ENCODE assay signal across 1 fruit fly cellular context in genomic region chr3R:15974235-15974634, dm6.
TF ChIP-seq lines count a peak whose summit lies in the region.

No protein-coding gene starts in this region.

TF ChIP-seq in whole organism, embryonic, 481 proteins besides CTCF, POLR2A, EP300 and RAD21 (continued from another document and continues in another):
- peak; percentile 68 for TF ChIP-seq gcm (GFP tag; optimal IDR thresholded peaks at IDR 0.05; lab: Kevin White, UChicago)
- TF ChIP-seq ewg (GFP tag; optimal IDR thresholded peaks at IDR 0.05; lab: Kevin White, UChicago) = peak; percentile 32
- TF ChIP-seq B-H1 (GFP tag; IDR thresholded peaks at IDR 0.05; lab: Robert Waterston, UW) = no peak
- TF ChIP-seq Vsx1 (GFP tag; optimal IDR thresholded peaks at IDR 0.05; lab: Kevin White, UChicago) = peak; percentile 61
- no peak for TF ChIP-seq ranshi (GFP tag; IDR thresholded peaks at IDR 0.05; lab: Robert Waterston, UW)
- TF ChIP-seq wor (GFP tag; IDR thresholded peaks at IDR 0.05; lab: Robert Waterston, UW) = no peak
- no peak for TF ChIP-seq bbx (GFP tag; IDR thresholded peaks at IDR 0.05; lab: Robert Waterston, UW; ENCODE audit: partially characterized antibody)
- TF ChIP-seq pita (GFP tag; optimal IDR thresholded peaks at IDR 0.05; lab: Kevin White, UChicago) = no peak
- TF ChIP-seq sqz (GFP tag; optimal IDR thresholded peaks at IDR 0.05; lab: Kevin White, UChicago) = peak; percentile 68
- no peak for TF ChIP-seq CG9797 (GFP tag; optimal IDR thresholded peaks at IDR 0.05; lab: Kevin White, UChicago)
- TF ChIP-seq CG14441 (GFP tag; IDR thresholded peaks at IDR 0.05; lab: Robert Waterston, UW) = no peak
- no peak for TF ChIP-seq Dfd (GFP tag; optimal IDR thresholded peaks at IDR 0.05; lab: Kevin White, UChicago)
- TF ChIP-seq CG3065 (GFP tag; optimal IDR thresholded peaks at IDR 0.05; lab: Kevin White, UChicago) = peak; percentile 6
- peak; percentile 82 for TF ChIP-seq bcd (GFP tag; optimal IDR thresholded peaks at IDR 0.05; lab: Kevin White, UChicago)
- peak; percentile 47 to 91 for TF ChIP-seq Hr51 (GFP tag; optimal IDR thresholded peaks at IDR 0.05; lab: Kevin White, UChicago)
- TF ChIP-seq gsb-n (tag; optimal IDR thresholded peaks at IDR 0.05; lab: Kevin White, UChicago) = peak; percentile 66
- no peak for TF ChIP-seq CG7745 (tag; optimal IDR thresholded peaks at IDR 0.05; lab: Kevin White, UChicago)
- TF ChIP-seq NK7.1 (GFP tag; optimal IDR thresholded peaks at IDR 0.05; lab: Kevin White, UChicago) = peak; percentile 64
- TF ChIP-seq pnt (GFP tag; optimal IDR thresholded peaks at IDR 0.05; lab: Kevin White, UChicago) = peak; percentile 78
- TF ChIP-seq CG18619 (GFP tag; optimal IDR thresholded peaks at IDR 0.05; lab: Kevin White, UChicago) = peak; percentile 74
- no peak for TF ChIP-seq CG32767 (GFP tag; IDR thresholded peaks at IDR 0.05; lab: Robert Waterston, UW)
- TF ChIP-seq GATAe (GFP tag; conservative IDR thresholded peaks at IDR 0.05; lab: Robert Waterston, UW) = no peak
- TF ChIP-seq CG11456 (GFP tag; IDR thresholded peaks at IDR 0.05; lab: Robert Waterston, UW) = no peak
- peak; percentile 54 for TF ChIP-seq kay (GFP tag; optimal IDR thresholded peaks at IDR 0.05; lab: Kevin White, UChicago)
- peak; percentile 27 for TF ChIP-seq CG3838 (GFP tag; optimal IDR thresholded peaks at IDR 0.05; lab: Kevin White, UChicago)
- TF ChIP-seq CG1647 (GFP tag; optimal IDR thresholded peaks at IDR 0.05; lab: Kevin White, UChicago) = peak; percentile 58
- TF ChIP-seq CG32772 (GFP tag; IDR thresholded peaks at IDR 0.05; lab: Robert Waterston, UW) = no peak
- no peak for TF ChIP-seq CG3995 (GFP tag; optimal IDR thresholded peaks at IDR 0.05; lab: Kevin White, UChicago)
- peak; percentile 70 for TF ChIP-seq Atf-2 (GFP tag; optimal IDR thresholded peaks at IDR 0.05; lab: Kevin White, UChicago)
- TF ChIP-seq Dip2 (GFP tag; IDR thresholded peaks at IDR 0.05; lab: Robert Waterston, UW) = no peak
- TF ChIP-seq CG7786 (GFP tag; optimal IDR thresholded peaks at IDR 0.05; lab: Kevin White, UChicago) = peak; percentile 79
- TF ChIP-seq CG1832 (GFP tag; optimal IDR thresholded peaks at IDR 0.05; lab: Kevin White, UChicago) = no peak
- peak; percentile 85 for TF ChIP-seq Chrac-16 (GFP tag; optimal IDR thresholded peaks at IDR 0.05; lab: Kevin White, UChicago)
- TF ChIP-seq mam (GFP tag; optimal IDR thresholded peaks at IDR 0.05; lab: Kevin White, UChicago) = peak; percentile 77
- TF ChIP-seq Adf1 (GFP tag; IDR thresholded peaks at IDR 0.05; lab: Robert Waterston, UW) = no peak
- peak; percentile 91 for TF ChIP-seq CG2678 (tag; optimal IDR thresholded peaks at IDR 0.05; lab: Kevin White, UChicago)
- no peak for TF ChIP-seq Drgx (GFP tag; IDR thresholded peaks at IDR 0.05; lab: Robert Waterston, UW)
- no peak for TF ChIP-seq Aef1 (GFP tag; IDR thresholded peaks at IDR 0.05; lab: Robert Waterston, UW)
- no peak for TF ChIP-seq Dbx (GFP tag; IDR thresholded peaks at IDR 0.05; lab: Robert Waterston, UW)
- peak; percentile 71 for TF ChIP-seq Mes4 (GFP tag; optimal IDR thresholded peaks at IDR 0.05; lab: Kevin White, UChicago)
- peak; percentile 56 for TF ChIP-seq CG15011 (GFP tag; optimal IDR thresholded peaks at IDR 0.05; lab: Kevin White, UChicago)
- peak; percentile 48 for TF ChIP-seq CG12236 (GFP tag; optimal IDR thresholded peaks at IDR 0.05; lab: Kevin White, UChicago)
- no peak for TF ChIP-seq dan (GFP tag; IDR thresholded peaks at IDR 0.05; lab: Robert Waterston, UW)
- TF ChIP-seq CG6854 (GFP tag; optimal IDR thresholded peaks at IDR 0.05; lab: Kevin White, UChicago) = peak; percentile 66
- no peak for TF ChIP-seq CG8765 (GFP tag; IDR thresholded peaks at IDR 0.05; lab: Robert Waterston, UW)
- TF ChIP-seq abd-A (tag; optimal IDR thresholded peaks at IDR 0.05; lab: Kevin White, UChicago) = no peak
- no peak for TF ChIP-seq CG9215 (GFP tag; IDR thresholded peaks at IDR 0.05; lab: Robert Waterston, UW)
- peak; percentile 74 for TF ChIP-seq jumu (GFP tag; optimal IDR thresholded peaks at IDR 0.05; lab: Kevin White, UChicago)
- no peak for TF ChIP-seq fd102C (GFP tag; optimal IDR thresholded peaks at IDR 0.05; lab: Kevin White, UChicago)
- no peak for TF ChIP-seq pfk (GFP tag; optimal IDR thresholded peaks at IDR 0.05; lab: Kevin White, UChicago)
- no peak for TF ChIP-seq CG7372 (GFP tag; IDR thresholded peaks at IDR 0.05; lab: Robert Waterston, UW)
- TF ChIP-seq mld (GFP tag; IDR thresholded peaks at IDR 0.05; lab: Robert Waterston, UW; ENCODE audit: partially characterized antibody) = no peak
- TF ChIP-seq scrt (GFP tag; optimal IDR thresholded peaks at IDR 0.05; lab: Kevin White, UChicago) = peak; percentile 57
- peak; percentile 80 for TF ChIP-seq Blimp-1 (GFP tag; optimal IDR thresholded peaks at IDR 0.05; lab: Kevin White, UChicago)
- TF ChIP-seq CG10543 (GFP tag; optimal IDR thresholded peaks at IDR 0.05; lab: Kevin White, UChicago) = no peak
- TF ChIP-seq nom (GFP tag; optimal IDR thresholded peaks at IDR 0.05; lab: Kevin White, UChicago) = no peak
- peak; percentile 65 for TF ChIP-seq jing (GFP tag; optimal IDR thresholded peaks at IDR 0.05; lab: Kevin White, UChicago)
- no peak for TF ChIP-seq CG17912 (GFP tag; optimal IDR thresholded peaks at IDR 0.05; lab: Kevin White, UChicago)
- peak; percentile 61 for TF ChIP-seq Max (GFP tag; optimal IDR thresholded peaks at IDR 0.05; lab: Kevin White, UChicago)
- no peak for TF ChIP-seq CG4730 (GFP tag; IDR thresholded peaks at IDR 0.05; lab: Robert Waterston, UW)
- no peak for TF ChIP-seq E2f1 (GFP tag; IDR thresholded peaks at IDR 0.05; lab: Robert Waterston, UW)
- no peak for TF ChIP-seq Trl (optimal IDR thresholded peaks at IDR 0.05; lab: Kevin White, UChicago)
- TF ChIP-seq Trl (GFP tag; optimal IDR thresholded peaks at IDR 0.05; lab: Kevin White, UChicago) = peak; percentile 6
- no peak for TF ChIP-seq unc-4 (GFP tag; IDR thresholded peaks at IDR 0.05; lab: Robert Waterston, UW; ENCODE audit: partially characterized antibody)
- peak; percentile 38 for TF ChIP-seq ac (GFP tag; optimal IDR thresholded peaks at IDR 0.05; lab: Kevin White, UChicago)
- peak; percentile 69 for TF ChIP-seq da (GFP tag; optimal IDR thresholded peaks at IDR 0.05; lab: Kevin White, UChicago)
- peak; percentile 57 for TF ChIP-seq p53 (GFP tag; optimal IDR thresholded peaks at IDR 0.05; lab: Kevin White, UChicago)
- peak; percentile 81 for TF ChIP-seq chif (GFP tag; optimal IDR thresholded peaks at IDR 0.05; lab: Kevin White, UChicago)
- peak; percentile 73; the same call in 2 of the 3 replicates for TF ChIP-seq CG11093 (GFP tag; IDR thresholded peaks at IDR 0.05; lab: Robert Waterston, UW)
- TF ChIP-seq Dll (GFP tag; IDR thresholded peaks at IDR 0.05; lab: Robert Waterston, UW; ENCODE audit: partially characterized antibody) = no peak
- TF ChIP-seq pros (GFP tag; optimal IDR thresholded peaks at IDR 0.05; lab: Kevin White, UChicago) = no peak
- peak; percentile 82 for TF ChIP-seq Meics (GFP tag; optimal IDR thresholded peaks at IDR 0.05; lab: Kevin White, UChicago)
- TF ChIP-seq CG1024 (GFP tag; IDR thresholded peaks at IDR 0.05; lab: Robert Waterston, UW) = no peak
- TF ChIP-seq so (GFP tag; IDR thresholded peaks at IDR 0.05; lab: Robert Waterston, UW) = no peak
- TF ChIP-seq run (tag; optimal IDR thresholded peaks at IDR 0.05; lab: Kevin White, UChicago) = peak; percentile 61
- no peak for TF ChIP-seq otp (GFP tag; IDR thresholded peaks at IDR 0.05; lab: Robert Waterston, UW)
- TF ChIP-seq danr (GFP tag; IDR thresholded peaks at IDR 0.05; lab: Robert Waterston, UW) = no peak
- no peak for TF ChIP-seq dimm (GFP tag; IDR thresholded peaks at IDR 0.05; lab: Robert Waterston, UW)
- TF ChIP-seq caup (GFP tag; optimal IDR thresholded peaks at IDR 0.05; lab: Kevin White, UChicago; ENCODE audit: severe bottlenecking) = peak; percentile 67
- TF ChIP-seq CG30403 (GFP tag; optimal IDR thresholded peaks at IDR 0.05; lab: Kevin White, UChicago) = peak; percentile 90
- peak; percentile 78 for TF ChIP-seq Hsf (GFP tag; optimal IDR thresholded peaks at IDR 0.05; lab: Kevin White, UChicago)
- no peak for TF ChIP-seq hth (optimal IDR thresholded peaks at IDR 0.05; lab: Kevin White, UChicago)
- TF ChIP-seq CG43689 (GFP tag; IDR thresholded peaks at IDR 0.05; lab: Robert Waterston, UW) = no peak
- no peak for TF ChIP-seq toy (GFP tag; IDR thresholded peaks at IDR 0.05; lab: Robert Waterston, UW)
- peak; percentile 84 for TF ChIP-seq PHDP (tag; optimal IDR thresholded peaks at IDR 0.05; lab: Kevin White, UChicago)
- TF ChIP-seq NFAT (GFP tag; IDR thresholded peaks at IDR 0.05; lab: Robert Waterston, UW) = no peak
- no peak for TF ChIP-seq CG4360 (GFP tag; IDR thresholded peaks at IDR 0.05; lab: Robert Waterston, UW)
- TF ChIP-seq sug (tag; optimal IDR thresholded peaks at IDR 0.05; lab: Kevin White, UChicago) = peak; percentile 61
- TF ChIP-seq ham (GFP tag; IDR thresholded peaks at IDR 0.05; lab: Robert Waterston, UW) = no peak
- TF ChIP-seq dysf (GFP tag; IDR thresholded peaks at IDR 0.05; lab: Robert Waterston, UW) = no peak
- no peak for TF ChIP-seq Tbp (GFP tag; optimal IDR thresholded peaks at IDR 0.05; lab: Kevin White, UChicago)
- TF ChIP-seq CG34422 (GFP tag; IDR thresholded peaks at IDR 0.05; lab: Robert Waterston, UW) = no peak
- peak; percentile 94 for TF ChIP-seq Med (GFP tag; lab: Kevin White, UChicago)
- peak; percentile 79 for TF ChIP-seq NfI (GFP tag; optimal IDR thresholded peaks at IDR 0.05; lab: Kevin White, UChicago)
- TF ChIP-seq B-H2 (GFP tag; optimal IDR thresholded peaks at IDR 0.05; lab: Kevin White, UChicago) = peak; percentile 61
- no peak for TF ChIP-seq row (GFP tag; IDR thresholded peaks at IDR 0.05; lab: Robert Waterston, UW)
- TF ChIP-seq CG6272 (GFP tag; IDR thresholded peaks at IDR 0.05; lab: Robert Waterston, UW) = peak; percentile 73
- peak; percentile 67 for TF ChIP-seq CG12299 (tag; optimal IDR thresholded peaks at IDR 0.05; lab: Kevin White, UChicago)
- TF ChIP-seq crc (GFP tag; optimal IDR thresholded peaks at IDR 0.05; lab: Kevin White, UChicago) = peak; percentile 71
- peak; percentile 71 for TF ChIP-seq fd64A (GFP tag; optimal IDR thresholded peaks at IDR 0.05; lab: Kevin White, UChicago)
- TF ChIP-seq Gsc (GFP tag; IDR thresholded peaks at IDR 0.05; lab: Robert Waterston, UW) = no peak
- TF ChIP-seq NC2β (GFP tag; optimal IDR thresholded peaks at IDR 0.05; lab: Kevin White, UChicago) = peak; percentile 71
- peak; percentile 35 for TF ChIP-seq Ets97D (GFP tag; optimal IDR thresholded peaks at IDR 0.05; lab: Kevin White, UChicago)
- no peak for TF ChIP-seq hb (GFP tag; IDR thresholded peaks at IDR 0.05; lab: Robert Waterston, UW; ENCODE audit: partially characterized antibody)
- TF ChIP-seq CG14965 (GFP tag; optimal IDR thresholded peaks at IDR 0.05; lab: Kevin White, UChicago; ENCODE audit: borderline replicate concordance) = peak; percentile 11
- TF ChIP-seq CG4424 (GFP tag; optimal IDR thresholded peaks at IDR 0.05; lab: Kevin White, UChicago) = peak; percentile 83
- TF ChIP-seq pan (optimal IDR thresholded peaks at IDR 0.05; lab: Kevin White, UChicago) = no peak
- TF ChIP-seq pan (GFP tag; optimal IDR thresholded peaks at IDR 0.05 in 1 of 2, IDR thresholded peaks at IDR 0.05 in 1 of 2) = no peak
- peak; percentile 58 for TF ChIP-seq Dip3 (GFP tag; optimal IDR thresholded peaks at IDR 0.05; lab: Kevin White, UChicago)
- peak; percentile 79 for TF ChIP-seq CG13775 (GFP tag; optimal IDR thresholded peaks at IDR 0.05; lab: Kevin White, UChicago)
- no peak for TF ChIP-seq Ptx1 (GFP tag; IDR thresholded peaks at IDR 0.05; lab: Robert Waterston, UW)
- peak; percentile 71 for TF ChIP-seq CG8089 (GFP tag; optimal IDR thresholded peaks at IDR 0.05; lab: Kevin White, UChicago)
- no peak for TF ChIP-seq hkb (optimal IDR thresholded peaks at IDR 0.05; lab: Kevin White, UChicago)
- no peak for TF ChIP-seq hkb (GFP tag; IDR thresholded peaks at IDR 0.05; lab: Robert Waterston, UW)
- TF ChIP-seq vvl (GFP tag; IDR thresholded peaks at IDR 0.05; lab: Robert Waterston, UW) = no peak
- peak; percentile 47 for TF ChIP-seq ems (GFP tag; optimal IDR thresholded peaks at IDR 0.05; lab: Kevin White, UChicago)
- peak; percentile 68 for TF ChIP-seq trem (tag; optimal IDR thresholded peaks at IDR 0.05; lab: Kevin White, UChicago)
- TF ChIP-seq slou (GFP tag; optimal IDR thresholded peaks at IDR 0.05; lab: Kevin White, UChicago) = no peak
- TF ChIP-seq knrl (GFP tag; IDR thresholded peaks at IDR 0.05; lab: Robert Waterston, UW; ENCODE audit: partially characterized antibody) = no peak
- peak; percentile 87 for TF ChIP-seq CG7839 (tag; optimal IDR thresholded peaks at IDR 0.05; lab: Kevin White, UChicago)
- TF ChIP-seq CG4820 (GFP tag; optimal IDR thresholded peaks at IDR 0.05; lab: Kevin White, UChicago) = peak; percentile 70
- peak; percentile 82 for TF ChIP-seq CG8924 (tag; optimal IDR thresholded peaks at IDR 0.05; lab: Kevin White, UChicago)
- peak; percentile 82 for TF ChIP-seq repo (GFP tag; optimal IDR thresholded peaks at IDR 0.05; lab: Kevin White, UChicago)
- no peak for TF ChIP-seq bowl (GFP tag; IDR thresholded peaks at IDR 0.05; lab: Robert Waterston, UW)
- no peak for TF ChIP-seq ssp (GFP tag; IDR thresholded peaks at IDR 0.05; lab: Robert Waterston, UW)
- no peak for TF ChIP-seq Opbp (GFP tag; IDR thresholded peaks at IDR 0.05; lab: Robert Waterston, UW; ENCODE audit: partially characterized antibody)
- peak; percentile 61 for TF ChIP-seq onecut (GFP tag; IDR thresholded peaks at IDR 0.05; lab: Robert Waterston, UW)
- TF ChIP-seq sna (GFP tag; IDR thresholded peaks at IDR 0.05; lab: Robert Waterston, UW; ENCODE audit: partially characterized antibody) = no peak
- peak; percentile 76 for TF ChIP-seq nerfin-1 (tag; optimal IDR thresholded peaks at IDR 0.05; lab: Kevin White, UChicago)
- TF ChIP-seq CrebB (tag; optimal IDR thresholded peaks at IDR 0.05; lab: Kevin White, UChicago) = peak; percentile 45
- TF ChIP-seq btn (GFP tag; optimal IDR thresholded peaks at IDR 0.05; lab: Kevin White, UChicago) = peak; percentile 75
- no peak for TF ChIP-seq bigmax (GFP tag; optimal IDR thresholded peaks at IDR 0.05; lab: Kevin White, UChicago)
- peak; percentile 77 for TF ChIP-seq HmgZ (tag; optimal IDR thresholded peaks at IDR 0.05; lab: Kevin White, UChicago)
- peak; percentile 74 for TF ChIP-seq Antp (GFP tag; optimal IDR thresholded peaks at IDR 0.05; lab: Kevin White, UChicago)
- TF ChIP-seq twi (tag; optimal IDR thresholded peaks at IDR 0.05; lab: Kevin White, UChicago) = peak; percentile 53
- no peak for TF ChIP-seq CG30020 (tag; optimal IDR thresholded peaks at IDR 0.05; lab: Kevin White, UChicago)
- TF ChIP-seq Ssrp (tag; optimal IDR thresholded peaks at IDR 0.05; lab: Kevin White, UChicago) = peak; percentile 85
